Worm (Caenorhabditis elegans) whole organism, early embryonic: Measurements from ENCODE around the gene C32D5.4.

Experiments used
- B0310.2 ChIP-seq: sonication (generic microtip); optimal IDR thresholded peaks from 2 replicates; lab custom pipeline; 2016; ENCODE audit warnings: mild to moderate bottlenecking, missing genetic modification characterization, missing compliant biosample characterization
- F13C5.2 ChIP-seq: sonication (generic microtip); optimal IDR thresholded peaks from 2 replicates; lab custom pipeline; 2017; ENCODE audit warnings: mild to moderate bottlenecking, missing genetic modification characterization, inconsistent platforms, missing compliant biosample characterization
- aly-1 ChIP-seq: sonication (generic microtip); optimal IDR thresholded peaks from 2 replicates; lab custom pipeline; 2016; ENCODE audit warnings: missing genetic modification characterization, missing compliant biosample characterization
- ama-1 ChIP-seq: fragments of 150-350 bp; optimal IDR thresholded peaks from 2 replicates; lab custom pipeline; 2014
- ceh-13 ChIP-seq: fragments of 200-800 bp; sonication (Bioruptor generic); optimal IDR thresholded peaks from 2 replicates; lab custom pipeline; 2018; ENCODE audit warnings: mild to moderate bottlenecking, missing genetic modification characterization, missing compliant biosample characterization
- ceh-36 ChIP-seq: sonication (generic microtip); optimal IDR thresholded peaks from 2 replicates; lab custom pipeline; 2016; ENCODE audit warnings: missing genetic modification characterization, inconsistent platforms, missing compliant biosample characterization
- ets-7 ChIP-seq: sonication (generic microtip); optimal IDR thresholded peaks from 2 replicates; lab custom pipeline; 2016; ENCODE audit warnings: missing genotype, missing genetic modification characterization, missing compliant biosample characterization
- flt-1 ChIP-seq: fragments of 200-800 bp; sonication (Bioruptor generic); IDR thresholded peaks from 2 replicates; pipeline ENCODE4 v1.3.6; 2022; ENCODE audit warnings: missing genetic modification characterization, missing compliant biosample characterization
- hmbx-1 ChIP-seq: sonication (generic microtip); optimal IDR thresholded peaks from 2 replicates; lab custom pipeline; 2016; ENCODE audit warnings: mild to moderate bottlenecking, missing genetic modification characterization, missing compliant biosample characterization
- hmg-4 ChIP-seq: fragments of 200-800 bp; sonication (Bioruptor generic); optimal IDR thresholded peaks from 2 replicates; lab custom pipeline; 2018; ENCODE audit warnings: mild to moderate bottlenecking, missing genetic modification characterization, missing compliant biosample characterization
- hnd-1 ChIP-seq: sonication (generic microtip); optimal IDR thresholded peaks from 2 replicates; lab custom pipeline; 2016; ENCODE audit warnings: missing genetic modification characterization, missing compliant biosample characterization
- pes-1 ChIP-seq: fragments of 200-800 bp; sonication (Bioruptor generic); IDR thresholded peaks from 2 replicates; pipeline ENCODE4 v1.3.6; 2022; ENCODE audit warnings: missing genetic modification reagents, missing genetic modification characterization, missing compliant biosample characterization
- scrt-1 ChIP-seq: fragments of 200-800 bp; sonication (Bioruptor generic); IDR thresholded peaks from 2 replicates; pipeline ENCODE4 v1.3.6; 2022; ENCODE audit warnings: missing genetic modification characterization, missing compliant biosample characterization
- sea-1 ChIP-seq: fragments of 200-800 bp; sonication (Bioruptor generic); conservative IDR thresholded peaks from 2 replicates; pipeline ENCODE4 v1.3.6; 2022; ENCODE audit warnings: missing genetic modification characterization, missing compliant biosample characterization
- tbx-11 ChIP-seq: fragments of 200-800 bp; sonication (Bioruptor generic); IDR thresholded peaks from 2 replicates; pipeline ENCODE4 v1.3.6; 2022; ENCODE audit warnings: missing genetic modification characterization, missing compliant biosample characterization
- tbx-37 ChIP-seq: fragments of 200-800 bp; sonication (Bioruptor generic); conservative IDR thresholded peaks from 2 replicates; pipeline ENCODE4 v1.3.6; 2022; ENCODE audit warnings: missing genetic modification reagents, missing genetic modification characterization, missing compliant biosample characterization
- tra-4 ChIP-seq: sonication (generic microtip); optimal IDR thresholded peaks from 2 replicates; lab custom pipeline; 2017; ENCODE audit warnings: missing genetic modification characterization, missing compliant biosample characterization

The C32D5.4 gene

ce11 chrII:6346551-6347079, 23.7 kb upstream of the C32D5.4 start:
- TF ChIP-seq ama-1 (lab: Kevin White, UChicago) (no peak), aly-1 (tag; lab: Kevin White, UChicago) (no peak), tbx-37 (GFP tag; lab: Robert Waterston, UW) (no peak), hmbx-1 (tag; lab: Kevin White, UChicago) (peak; percentile 18), ets-7 (tag; lab: Kevin White, UChicago) (no peak), scrt-1 (GFP tag; lab: Robert Waterston, UW) (no peak), tra-4 (no peak), hmg-4 (GFP tag; lab: Kevin White, UChicago) (no peak), ceh-13 (GFP tag; lab: Kevin White, UChicago) (no peak), F13C5.2 (tag; lab: Kevin White, UChicago) (no peak), ceh-36 (tag; lab: Kevin White, UChicago) (peak; percentile 19)

DNA sequence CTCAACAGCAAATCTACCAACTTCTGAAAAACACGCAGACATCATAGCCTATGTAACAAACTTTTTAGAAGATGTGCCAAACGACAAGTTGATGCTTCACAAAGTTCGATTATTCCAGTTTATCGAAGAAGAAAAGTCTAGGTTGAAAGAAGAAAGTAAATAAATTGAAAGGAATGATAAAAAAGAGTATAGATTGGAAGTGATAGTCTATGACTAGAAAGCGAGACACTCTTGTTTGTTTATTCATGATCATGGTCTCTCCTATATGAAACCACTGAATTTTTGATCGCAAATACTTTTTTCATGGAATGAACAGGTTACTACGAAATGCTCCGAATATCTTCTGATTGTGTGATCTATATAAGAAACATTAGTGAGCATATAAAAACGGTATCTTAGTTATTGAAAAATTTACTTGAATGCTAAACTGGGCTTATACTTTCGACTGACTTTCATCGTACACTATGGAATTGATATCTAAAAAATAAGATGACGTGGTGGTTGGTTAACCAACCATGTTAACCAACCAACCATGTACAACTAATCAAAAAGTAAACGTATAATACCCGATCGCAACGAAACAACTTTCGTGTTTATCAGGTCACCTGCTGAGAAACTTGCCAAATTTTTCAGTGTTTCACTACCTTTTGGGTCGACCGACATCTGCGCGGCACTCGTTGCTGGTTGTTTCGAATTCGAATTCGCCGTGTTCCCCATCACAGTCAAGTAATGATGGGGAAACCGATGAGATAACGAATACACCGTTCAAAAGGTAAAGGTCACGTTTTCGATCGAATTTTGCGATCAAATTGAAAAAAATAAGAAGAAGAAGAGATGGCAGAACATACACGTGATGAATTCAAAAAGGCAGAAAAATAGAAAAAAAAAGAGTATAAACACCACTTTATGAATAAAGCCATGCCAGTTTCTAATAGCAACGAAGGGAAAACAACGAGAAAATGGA, 22.6 kb upstream of the C32D5.4 start, which contains the start of gene C32D5.8:
Gene C32D5.8, minus strand, starts transcription at position 770 of the 964 bp plus-strand sequence.
- TF ChIP-seq ets-7 (tag; lab: Kevin White, UChicago) (no peak), ceh-36 (tag; lab: Kevin White, UChicago) (no peak), hnd-1 (tag; lab: Kevin White, UChicago) (no peak)

DNA sequence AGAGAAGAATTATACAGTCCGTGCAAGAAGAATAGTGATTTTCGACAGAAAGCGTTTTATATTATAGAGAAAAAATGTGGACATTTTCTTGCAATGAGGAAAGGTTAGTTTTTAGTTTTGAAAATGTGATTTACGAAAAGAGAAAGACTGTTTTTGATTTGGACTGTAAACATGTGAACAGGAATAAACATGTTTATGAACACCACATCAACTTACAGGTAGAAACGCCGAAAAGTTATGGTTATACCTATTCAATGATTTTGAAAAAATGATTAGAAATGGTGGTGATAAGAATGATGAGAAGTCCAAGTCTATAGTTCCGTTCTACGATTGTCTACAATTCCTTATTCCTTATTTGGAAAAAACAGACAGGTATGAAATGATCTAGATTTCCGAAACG, 21.6 kb upstream of the C32D5.4 start:
- TF ChIP-seq hmbx-1 (tag; lab: Kevin White, UChicago) = no peak

- TF ChIP-seq hmg-4 (GFP tag; lab: Kevin White, UChicago) (no peak), F13C5.2 (tag; lab: Kevin White, UChicago) (no peak), aly-1 (tag; lab: Kevin White, UChicago) (no peak), tbx-37 (GFP tag; lab: Robert Waterston, UW) (no peak), tra-4 (no peak), hmbx-1 (tag; lab: Kevin White, UChicago) (no peak), ceh-36 (tag; lab: Kevin White, UChicago) (no peak), scrt-1 (GFP tag; lab: Robert Waterston, UW) (no peak), hnd-1 (tag; lab: Kevin White, UChicago) (no peak)
Observed at ce11 chrII:6343893-6344292, 21.0 kb upstream of the C32D5.4 start, which contains the start of gene txt-18. Gene txt-18, plus strand, starts transcription at chrII:6344072.

- TF ChIP-seq B0310.2 (no peak), hmbx-1 (tag; lab: Kevin White, UChicago) (no peak), scrt-1 (GFP tag; lab: Robert Waterston, UW) (no peak)
Observed at ce11 chrII:6342455-6342854, 19.6 kb upstream of the C32D5.4 start.

- TF ChIP-seq scrt-1 (GFP tag; lab: Robert Waterston, UW) (no peak), flt-1 (GFP tag; lab: Robert Waterston, UW) (no peak), hmbx-1 (tag; lab: Kevin White, UChicago) (no peak), tra-4 (no peak), B0310.2 (no peak), ceh-13 (GFP tag; lab: Kevin White, UChicago) (no peak), hmg-4 (GFP tag; lab: Kevin White, UChicago) (no peak), ets-7 (tag; lab: Kevin White, UChicago) (no peak), sea-1 (no peak), ama-1 (lab: Kevin White, UChicago) (no peak), tbx-11 (no peak), F13C5.2 (tag; lab: Kevin White, UChicago) (no peak), aly-1 (tag; lab: Kevin White, UChicago) (no peak), ceh-36 (tag; lab: Kevin White, UChicago) (no peak), hnd-1 (tag; lab: Kevin White, UChicago) (no peak), tbx-37 (GFP tag; lab: Robert Waterston, UW) (no peak), pes-1 (GFP tag; lab: Robert Waterston, UW) (no peak)
Observed at ce11 chrII:6341076-6341475, 18.2 kb upstream of the C32D5.4 start.

DNA sequence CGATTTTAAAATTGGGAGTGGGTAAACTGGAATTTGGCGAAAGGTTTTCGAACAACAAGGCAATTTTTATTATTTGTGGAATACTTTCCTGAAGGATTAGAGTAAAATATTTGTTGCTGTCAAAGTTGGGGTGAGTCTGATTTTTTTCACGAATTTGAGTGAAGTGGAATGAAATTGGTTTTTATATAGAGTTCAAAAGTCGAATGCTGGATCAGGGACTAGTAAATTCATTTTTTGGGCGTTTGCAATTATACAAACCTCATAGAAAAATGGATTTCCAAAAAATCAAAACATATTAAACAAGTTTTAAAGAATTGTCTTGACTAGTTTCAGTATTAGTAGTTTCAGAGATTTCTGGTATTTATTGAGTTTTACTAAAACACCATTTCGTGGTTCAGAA, 17.1 kb upstream of the C32D5.4 start, which contains the start of gene C32D5.7:
Gene C32D5.7, minus strand, starts transcription at position 101 of the 400 bp plus-strand sequence.
- no peak for TF ChIP-seq aly-1 (tag; lab: Kevin White, UChicago)
- TF ChIP-seq tbx-11 = no peak
- no peak for TF ChIP-seq pes-1 (GFP tag; lab: Robert Waterston, UW)
- TF ChIP-seq tra-4 = no peak
- no peak for TF ChIP-seq scrt-1 (GFP tag; lab: Robert Waterston, UW)
- TF ChIP-seq B0310.2 = no peak
- TF ChIP-seq ama-1 (lab: Kevin White, UChicago) = no peak
- no peak for TF ChIP-seq sea-1
- TF ChIP-seq hmbx-1 (tag; lab: Kevin White, UChicago) = no peak
- no peak for TF ChIP-seq ets-7 (tag; lab: Kevin White, UChicago)
- TF ChIP-seq ceh-13 (GFP tag; lab: Kevin White, UChicago) = no peak
- no peak for TF ChIP-seq ceh-36 (tag; lab: Kevin White, UChicago)
- no peak for TF ChIP-seq hmg-4 (GFP tag; lab: Kevin White, UChicago)
- TF ChIP-seq tbx-37 (GFP tag; lab: Robert Waterston, UW) = no peak
- no peak for TF ChIP-seq hnd-1 (tag; lab: Kevin White, UChicago)
